Worm (Caenorhabditis elegans) whole organism, L1 larva: ENCODE data around the gene sri-20.

ENCODE experiments used
- aha-1 ChIP-seq: fragments of 150-350 bp; optimal IDR thresholded peaks from 2 replicates; lab custom pipeline; 2014; ENCODE audit warnings: missing biosample characterization, missing genetic modification characterization
- blmp-1 ChIP-seq: fragments of 150-350 bp; optimal IDR thresholded peaks from 2 replicates; lab custom pipeline; 2014; ENCODE audit warnings: missing biosample characterization, missing genetic modification characterization
- ces-1 ChIP-seq: fragments of 150-350 bp; optimal IDR thresholded peaks from 2 replicates; lab custom pipeline; 2014; ENCODE audit warnings: missing biosample characterization, missing genetic modification reagents, missing genetic modification characterization
- dpl-1 ChIP-seq, 3 experiments: fragments of 150-350 bp in 2 of 3; sonication (generic microtip) in 1 of 3; optimal IDR thresholded peaks; 2 replicates each; lab custom pipeline; 2014 to 2017; ENCODE audit warnings: missing biosample characterization in 3 of 3, missing genetic modification characterization in 3 of 3, missing genetic modification reagents in 3 of 3
- efl-1 ChIP-seq, 4 experiments: fragments of 150-350 bp; optimal IDR thresholded peaks in 3 of 4; peaks in 1 of 4; 1 replicate in 1 of 4; 2 replicates in 3 of 4; lab custom pipeline; 2014; ENCODE audit warnings: missing biosample characterization in 2 of 4, missing genetic modification characterization in 2 of 4, missing genetic modification reagents in 2 of 4
- efl-3 ChIP-seq: fragments of 200-800 bp; sonication (Bioruptor generic); optimal IDR thresholded peaks from 2 replicates; lab custom pipeline; 2018; ENCODE audit warnings: mild to moderate bottlenecking, missing genetic modification characterization, missing compliant biosample characterization
- fkh-4 ChIP-seq: sonication (generic microtip); optimal IDR thresholded peaks from 2 replicates; lab custom pipeline; 2016; ENCODE audit warnings: missing compliant biosample characterization, missing genetic modification characterization, borderline replicate concordance
- fos-1 ChIP-seq: fragments of 150-350 bp; optimal IDR thresholded peaks from 2 replicates; lab custom pipeline; 2014; ENCODE audit warnings: missing biosample characterization, missing genetic modification characterization
- hlh-17 ChIP-seq: fragments of 200-800 bp; sonication (Bioruptor generic); optimal IDR thresholded peaks from 2 replicates; lab custom pipeline; 2018; ENCODE audit warnings: missing genetic modification characterization, mild to moderate bottlenecking, missing compliant biosample characterization, moderate library complexity, borderline replicate concordance
- hpl-2 ChIP-seq: fragments of 150-350 bp; optimal IDR thresholded peaks from 2 replicates; lab custom pipeline; 2014; ENCODE audit warnings: missing biosample characterization, missing genetic modification reagents, missing genetic modification characterization
- irx-1 ChIP-seq: sonication (generic microtip); optimal IDR thresholded peaks from 2 replicates; lab custom pipeline; 2016; ENCODE audit warnings: missing genetic modification characterization, missing compliant biosample characterization
- isw-1 ChIP-seq: fragments of 200-800 bp; sonication (Bioruptor generic); IDR thresholded peaks from 2 replicates; pipeline ENCODE4 v1.3.6; 2022; ENCODE audit warnings: missing genetic modification characterization, missing compliant biosample characterization
- lin-13 ChIP-seq: fragments of 150-350 bp; optimal IDR thresholded peaks from 2 replicates; lab custom pipeline; 2014; ENCODE audit warnings: missing biosample characterization, missing genetic modification reagents, missing genetic modification characterization
- lin-14 ChIP-seq: fragments of 200-800 bp; sonication (Bioruptor generic); optimal IDR thresholded peaks from 2 replicates; lab custom pipeline; 2018; ENCODE audit warnings: mild to moderate bottlenecking, missing genetic modification characterization, moderate library complexity, missing compliant biosample characterization
- lin-35 ChIP-seq, 2 experiments: fragments of 150-350 bp; optimal IDR thresholded peaks; 2 replicates each; lab custom pipeline; 2014; ENCODE audit warnings: missing biosample characterization in 2 of 2, missing genetic modification characterization in 2 of 2, missing genetic modification reagents in 2 of 2
- lin-39 ChIP-seq: fragments of 150-350 bp; optimal IDR thresholded peaks from 2 replicates; lab custom pipeline; 2014; ENCODE audit warnings: missing biosample characterization, missing genetic modification reagents, missing genetic modification characterization
- mab-9 ChIP-seq: fragments of 200-800 bp; sonication (Bioruptor generic); IDR thresholded peaks from 2 replicates; pipeline ENCODE4 v1.3.6; 2022; ENCODE audit warnings: missing genetic modification reagents, missing genetic modification characterization, missing compliant biosample characterization
- mdl-1 ChIP-seq, 2 experiments: fragments of 150-350 bp; optimal IDR thresholded peaks; 2 replicates each; lab custom pipeline; 2014 to 2017; ENCODE audit warnings: missing biosample characterization in 2 of 2, missing genetic modification characterization in 2 of 2, inconsistent platforms in 1 of 2
- nhr-11 ChIP-seq: fragments of 150-350 bp; optimal IDR thresholded peaks from 2 replicates; lab custom pipeline; 2014; ENCODE audit warnings: missing biosample characterization, missing genetic modification characterization
- nhr-19 ChIP-seq: fragments of 200-800 bp; sonication (Bioruptor generic); conservative IDR thresholded peaks from 2 replicates; pipeline ENCODE4 v1.3.6; 2022; ENCODE audit warnings: missing genetic modification characterization, missing compliant biosample characterization
- nhr-237 ChIP-seq: fragments of 150-350 bp; optimal IDR thresholded peaks from 2 replicates; lab custom pipeline; 2014; ENCODE audit warnings: missing biosample characterization, missing genetic modification characterization
- nhr-71 ChIP-seq: sonication (generic microtip); optimal IDR thresholded peaks from 2 replicates; lab custom pipeline; 2016; ENCODE audit warnings: mild to moderate bottlenecking, missing genetic modification characterization, moderate library complexity, missing compliant biosample characterization
- nhr-77 ChIP-seq: fragments of 150-350 bp; optimal IDR thresholded peaks from 2 replicates; lab custom pipeline; 2014; ENCODE audit warnings: missing biosample characterization, missing genetic modification characterization
- nhr-84 ChIP-seq: sonication (generic microtip); optimal IDR thresholded peaks from 2 replicates; lab custom pipeline; 2017; ENCODE audit warnings: missing biosample characterization, missing genetic modification characterization
- nhr-85 ChIP-seq: sonication (generic microtip); peaks from one replicate; lab custom pipeline; 2016; ENCODE audit warnings: missing genetic modification characterization, inconsistent platforms, missing compliant biosample characterization
- nhr-90 ChIP-seq: sonication (generic microtip); optimal IDR thresholded peaks from 2 replicates; lab custom pipeline; 2016; ENCODE audit warnings: mild to moderate bottlenecking, missing genetic modification characterization, missing compliant biosample characterization; ENCODE audit not compliant: poor library complexity
- pax-3 ChIP-seq: fragments of 200-800 bp; sonication (Bioruptor generic); optimal IDR thresholded peaks from 2 replicates; lab custom pipeline; 2018; ENCODE audit warnings: mild to moderate bottlenecking, missing genetic modification characterization, moderate library complexity, missing compliant biosample characterization
- tbx-2 ChIP-seq: sonication (generic microtip); optimal IDR thresholded peaks from 2 replicates; lab custom pipeline; 2016; ENCODE audit warnings: missing genetic modification characterization, missing compliant biosample characterization
- unc-30 ChIP-seq: sonication (generic microtip); optimal IDR thresholded peaks from 2 replicates; lab custom pipeline; 2017; ENCODE audit warnings: missing biosample characterization, missing genetic modification characterization
- unc-86 ChIP-seq: sonication (generic microtip); optimal IDR thresholded peaks from 2 replicates; lab custom pipeline; 2016; ENCODE audit warnings: missing genetic modification characterization, missing compliant biosample characterization
- unc-98 ChIP-seq: fragments of 200-800 bp; sonication (Bioruptor generic); IDR thresholded peaks from 2 replicates; pipeline ENCODE4 v1.3.6; 2022; ENCODE audit warnings: missing genetic modification characterization, missing compliant biosample characterization
- xbp-1 ChIP-seq: sonication (generic microtip); optimal IDR thresholded peaks from 2 replicates; lab custom pipeline; 2016; ENCODE audit warnings: missing genetic modification characterization, missing compliant biosample characterization
- zag-1 ChIP-seq: fragments of 150-350 bp; optimal IDR thresholded peaks from 2 replicates; lab custom pipeline; 2014; ENCODE audit warnings: missing biosample characterization, missing genetic modification characterization
- zip-4 ChIP-seq: fragments of 200-800 bp; sonication (Bioruptor generic); optimal IDR thresholded peaks from 2 replicates; lab custom pipeline; 2018; ENCODE audit warnings: mild to moderate bottlenecking, missing genetic modification characterization, moderate library complexity, missing compliant biosample characterization

The sri-20 gene

ce11 chrV:10404701-10405100 lies 36.3 kb downstream of the sri-20 start:
- TF ChIP-seq pax-3 (tag; lab: Kevin White, UChicago) (no peak), tbx-2 (tag; lab: Kevin White, UChicago) (no peak), fkh-4 (tag; lab: Kevin White, UChicago) (no peak), dpl-1 (GFP tag; optimal IDR thresholded peaks at IDR 0.05; lab: Kevin White, UChicago) (no peak), ces-1 (no peak), mab-9 (no peak), nhr-19 (GFP tag; lab: Robert Waterston, UW) (no peak), isw-1 (GFP tag; lab: Robert Waterston, UW) (no peak), unc-30 (tag; lab: Kevin White, UChicago) (no peak)
- TF ChIP-seq, all 84 proteins: peak for 0

ce11 chrV:10406313-10406712 lies 38.0 kb downstream of the sri-20 start, which contains the start of gene F15H10.7:
F15H10.7 (minus strand) TSS chrV:10406413.
- TF ChIP-seq aha-1 (tag; lab: Kevin White, UChicago) (no peak), hpl-2 (GFP tag; lab: Kevin White, UChicago) (no peak), lin-14 (no peak), hlh-17 (GFP tag; lab: Kevin White, UChicago) (no peak), blmp-1 (tag; lab: Kevin White, UChicago) (no peak), ces-1 (no peak), nhr-90 (tag; lab: Kevin White, UChicago) (no peak), nhr-11 (tag; lab: Kevin White, UChicago) (no peak), efl-1 (optimal IDR thresholded peaks at IDR 0.05; lab: Kevin White, UChicago) (no peak), efl-1 (GFP tag; optimal IDR thresholded peaks at IDR 0.05 in 1 of 2; lab: Kevin White, UChicago) (no peak), nhr-237 (tag; lab: Kevin White, UChicago) (no peak), nhr-84 (tag; lab: Kevin White, UChicago) (no peak), lin-13 (no peak), mdl-1 (tag; optimal IDR thresholded peaks at IDR 0.05; lab: Kevin White, UChicago) (no peak), lin-39 (no peak), fos-1 (tag; lab: Kevin White, UChicago) (no peak), efl-3 (GFP tag; lab: Kevin White, UChicago) (no peak), zag-1 (tag; lab: Kevin White, UChicago) (no peak)

ce11 chrV:10410030-10410713 lies 41.8 kb downstream of the sri-20 start, which contains the start of gene F15H10.12:
F15H10.12 (minus strand) TSS chrV:10410080.
- TF ChIP-seq unc-98 (GFP tag; lab: Robert Waterston, UW) (no peak), nhr-77 (tag; lab: Kevin White, UChicago) (no peak), unc-86 (tag; lab: Kevin White, UChicago) (no peak)

ce11 chrV:10414610-10415009 lies 46.3 kb downstream of the sri-20 start, which contains the start of gene F15H10.9:
F15H10.9 (minus strand) TSS chrV:10414710.
- TF ChIP-seq irx-1 = no peak
- no peak for TF ChIP-seq nhr-85
- no peak for TF ChIP-seq pax-3 (tag; lab: Kevin White, UChicago)
- no peak for TF ChIP-seq lin-35 (GFP tag; optimal IDR thresholded peaks at IDR 0.05; lab: Kevin White, UChicago)
- TF ChIP-seq nhr-84 (tag; lab: Kevin White, UChicago) = no peak
- no peak for TF ChIP-seq nhr-71 (tag; lab: Kevin White, UChicago)
- TF ChIP-seq fkh-4 (tag; lab: Kevin White, UChicago) = no peak
- TF ChIP-seq zip-4 (GFP tag; lab: Kevin White, UChicago) = no peak
- TF ChIP-seq mab-9 = no peak
- TF ChIP-seq xbp-1 = no peak
